Worm (Caenorhabditis elegans) whole organism, L1 larva: ENCODE measurements around the gene sdhd-1.
A peak's percentile ranks its signal among the peaks of the same experiment; 100 is the strongest.

Experiments used
- C04F5.9 ChIP-seq: sonication (generic microtip); optimal IDR thresholded peaks from 2 replicates; lab custom pipeline; 2016; ENCODE audit warnings: missing genetic modification characterization, missing compliant biosample characterization
- C16A3.4 ChIP-seq: fragments of 150-350 bp; optimal IDR thresholded peaks from 2 replicates; lab custom pipeline; 2014; ENCODE audit warnings: missing biosample characterization, missing genetic modification characterization
- F16B12.6 ChIP-seq: fragments of 150-350 bp; optimal IDR thresholded peaks from 2 replicates; lab custom pipeline; 2014; ENCODE audit warnings: missing biosample characterization, missing genetic modification characterization
- aha-1 ChIP-seq: fragments of 150-350 bp; optimal IDR thresholded peaks from 2 replicates; lab custom pipeline; 2014; ENCODE audit warnings: missing biosample characterization, missing genetic modification characterization
- aly-2 ChIP-seq: fragments of 150-350 bp; optimal IDR thresholded peaks from 2 replicates; lab custom pipeline; 2014; ENCODE audit warnings: missing biosample characterization, missing genetic modification characterization
- blmp-1 ChIP-seq: fragments of 150-350 bp; optimal IDR thresholded peaks from 2 replicates; lab custom pipeline; 2014; ENCODE audit warnings: missing biosample characterization, missing genetic modification characterization
- ceh-8 ChIP-seq: fragments of 200-800 bp; sonication (Bioruptor generic); optimal IDR thresholded peaks from 2 replicates; lab custom pipeline; 2018; ENCODE audit warnings: mild to moderate bottlenecking, missing genetic modification characterization, moderate library complexity, missing compliant biosample characterization
- ceh-82 ChIP-seq, 3 experiments: fragments of 150-350 bp in 1 of 3; sonication (generic microtip) in 2 of 3; optimal IDR thresholded peaks; 2 replicates each; lab custom pipeline; 2014 to 2017; ENCODE audit warnings: missing biosample characterization in 3 of 3, missing genetic modification characterization in 3 of 3
- ces-1 ChIP-seq: fragments of 150-350 bp; optimal IDR thresholded peaks from 2 replicates; lab custom pipeline; 2014; ENCODE audit warnings: missing biosample characterization, missing genetic modification reagents, missing genetic modification characterization
- dsc-1 ChIP-seq: sonication (generic microtip); optimal IDR thresholded peaks from 2 replicates; lab custom pipeline; 2016; ENCODE audit warnings: mild to moderate bottlenecking, missing genetic modification characterization, missing compliant biosample characterization
- egl-13 ChIP-seq: sonication (generic microtip); optimal IDR thresholded peaks from 2 replicates; lab custom pipeline; 2016; ENCODE audit warnings: missing genotype, missing genetic modification reagents, missing genetic modification characterization, missing compliant biosample characterization
- elt-2 ChIP-seq: sonication (generic microtip); optimal IDR thresholded peaks from 2 replicates; lab custom pipeline; 2016; ENCODE audit warnings: missing genetic modification characterization, mild to moderate bottlenecking, inconsistent platforms, missing compliant biosample characterization, missing genetic modification reagents
- ets-5 ChIP-seq: fragments of 200-800 bp; sonication (Bioruptor generic); IDR thresholded peaks from 2 replicates; pipeline ENCODE4 v1.3.6; 2022; ENCODE audit warnings: missing genetic modification characterization, missing compliant biosample characterization
- fkh-4 ChIP-seq: sonication (generic microtip); optimal IDR thresholded peaks from 2 replicates; lab custom pipeline; 2016; ENCODE audit warnings: missing compliant biosample characterization, missing genetic modification characterization, borderline replicate concordance
- hlh-17 ChIP-seq: fragments of 200-800 bp; sonication (Bioruptor generic); optimal IDR thresholded peaks from 2 replicates; lab custom pipeline; 2018; ENCODE audit warnings: missing genetic modification characterization, mild to moderate bottlenecking, missing compliant biosample characterization, moderate library complexity, borderline replicate concordance
- irx-1 ChIP-seq: sonication (generic microtip); optimal IDR thresholded peaks from 2 replicates; lab custom pipeline; 2016; ENCODE audit warnings: missing genetic modification characterization, missing compliant biosample characterization
- jun-1 ChIP-seq: fragments of 150-350 bp; optimal IDR thresholded peaks from 2 replicates; lab custom pipeline; 2014; ENCODE audit warnings: missing biosample characterization, missing genetic modification reagents, missing genetic modification characterization
- lin-14 ChIP-seq: fragments of 200-800 bp; sonication (Bioruptor generic); optimal IDR thresholded peaks from 2 replicates; lab custom pipeline; 2018; ENCODE audit warnings: mild to moderate bottlenecking, missing genetic modification characterization, moderate library complexity, missing compliant biosample characterization
- lin-15B ChIP-seq: fragments of 150-350 bp; sonication (generic microtip); optimal IDR thresholded peaks from 3 replicates; lab custom pipeline; 2014; ENCODE audit warnings: missing biosample characterization, missing genetic modification characterization
- lsy-2 ChIP-seq, 2 experiments: fragments of 150-350 bp; optimal IDR thresholded peaks; 2 replicates each; lab custom pipeline; 2014; ENCODE audit warnings: missing biosample characterization in 2 of 2, missing genetic modification characterization in 2 of 2
- mab-9 ChIP-seq: fragments of 200-800 bp; sonication (Bioruptor generic); IDR thresholded peaks from 2 replicates; pipeline ENCODE4 v1.3.6; 2022; ENCODE audit warnings: missing genetic modification reagents, missing genetic modification characterization, missing compliant biosample characterization
- mdl-1 ChIP-seq, 2 experiments: fragments of 150-350 bp; optimal IDR thresholded peaks; 2 replicates each; lab custom pipeline; 2014 to 2017; ENCODE audit warnings: missing biosample characterization in 2 of 2, missing genetic modification characterization in 2 of 2, inconsistent platforms in 1 of 2
- mep-1 ChIP-seq: fragments of 150-350 bp; optimal IDR thresholded peaks from 2 replicates; lab custom pipeline; 2014; ENCODE audit warnings: missing biosample characterization, missing genetic modification characterization
- nhr-11 ChIP-seq: fragments of 150-350 bp; optimal IDR thresholded peaks from 2 replicates; lab custom pipeline; 2014; ENCODE audit warnings: missing biosample characterization, missing genetic modification characterization
- nhr-237 ChIP-seq: fragments of 150-350 bp; optimal IDR thresholded peaks from 2 replicates; lab custom pipeline; 2014; ENCODE audit warnings: missing biosample characterization, missing genetic modification characterization
- nhr-47 ChIP-seq: sonication (generic microtip); optimal IDR thresholded peaks from 2 replicates; lab custom pipeline; 2016; ENCODE audit warnings: mild to moderate bottlenecking, missing genetic modification characterization, moderate library complexity, missing compliant biosample characterization
- nhr-71 ChIP-seq: sonication (generic microtip); optimal IDR thresholded peaks from 2 replicates; lab custom pipeline; 2016; ENCODE audit warnings: mild to moderate bottlenecking, missing genetic modification characterization, moderate library complexity, missing compliant biosample characterization
- nhr-84 ChIP-seq: sonication (generic microtip); optimal IDR thresholded peaks from 2 replicates; lab custom pipeline; 2017; ENCODE audit warnings: missing biosample characterization, missing genetic modification characterization
- nhr-85 ChIP-seq: sonication (generic microtip); peaks from one replicate; lab custom pipeline; 2016; ENCODE audit warnings: missing genetic modification characterization, inconsistent platforms, missing compliant biosample characterization
- nhr-90 ChIP-seq: sonication (generic microtip); optimal IDR thresholded peaks from 2 replicates; lab custom pipeline; 2016; ENCODE audit warnings: mild to moderate bottlenecking, missing genetic modification characterization, missing compliant biosample characterization; ENCODE audit not compliant: poor library complexity
- pag-3 ChIP-seq: sonication (generic microtip); optimal IDR thresholded peaks from 2 replicates; lab custom pipeline; 2017; ENCODE audit warnings: missing genetic modification characterization, mild to moderate bottlenecking, missing compliant biosample characterization, antibody characterized with exemption, borderline replicate concordance; ENCODE audit not compliant: insufficient read depth
- pax-3 ChIP-seq: fragments of 200-800 bp; sonication (Bioruptor generic); optimal IDR thresholded peaks from 2 replicates; lab custom pipeline; 2018; ENCODE audit warnings: mild to moderate bottlenecking, missing genetic modification characterization, moderate library complexity, missing compliant biosample characterization
- pqm-1 ChIP-seq: sonication (generic microtip); optimal IDR thresholded peaks from 3 replicates; lab custom pipeline; 2017; ENCODE audit warnings: missing biosample characterization, missing genetic modification characterization
- rnt-1 ChIP-seq: sonication (generic microtip); optimal IDR thresholded peaks from 2 replicates; lab custom pipeline; 2016; ENCODE audit warnings: mild to moderate bottlenecking, missing genetic modification characterization, moderate library complexity, missing compliant biosample characterization
- sptf-1 ChIP-seq: fragments of 150-350 bp; optimal IDR thresholded peaks from 2 replicates; lab custom pipeline; 2014; ENCODE audit warnings: missing biosample characterization, missing genetic modification characterization
- swsn-7 ChIP-seq: sonication (generic microtip); optimal IDR thresholded peaks from 2 replicates; lab custom pipeline; 2016; ENCODE audit warnings: missing genetic modification characterization, missing compliant biosample characterization
- tlp-1 ChIP-seq: fragments of 150-350 bp; optimal IDR thresholded peaks from 2 replicates; lab custom pipeline; 2014; ENCODE audit warnings: missing biosample characterization, missing genetic modification characterization
- unc-130 ChIP-seq: fragments of 150-350 bp; optimal IDR thresholded peaks from 2 replicates; lab custom pipeline; 2017; ENCODE audit warnings: missing biosample characterization, missing genetic modification characterization, inconsistent platforms
- unc-30 ChIP-seq: sonication (generic microtip); optimal IDR thresholded peaks from 2 replicates; lab custom pipeline; 2017; ENCODE audit warnings: missing biosample characterization, missing genetic modification characterization
- unc-62 ChIP-seq: fragments of 150-350 bp; optimal IDR thresholded peaks from 2 replicates; lab custom pipeline; 2014; ENCODE audit warnings: missing biosample characterization, missing genetic modification reagents, missing genetic modification characterization
- unc-86 ChIP-seq: sonication (generic microtip); optimal IDR thresholded peaks from 2 replicates; lab custom pipeline; 2016; ENCODE audit warnings: missing genetic modification characterization, missing compliant biosample characterization
- vab-15 ChIP-seq: sonication (generic microtip); optimal IDR thresholded peaks from 2 replicates; lab custom pipeline; 2017; ENCODE audit warnings: missing genotype, mild to moderate bottlenecking, missing genetic modification characterization, missing compliant biosample characterization

Gene sdhd-1

ce11 chrII:11041846-11042262 lies 7.9 kb downstream of the sdhd-1 start (continued):
- no peak for TF ChIP-seq aha-1 (tag; lab: Kevin White, UChicago)
- TF ChIP-seq rnt-1 (tag; lab: Kevin White, UChicago), result peak; percentile 32
- no peak for TF ChIP-seq jun-1
- TF ChIP-seq lsy-2 (tag; optimal IDR thresholded peaks at IDR 0.05; lab: Kevin White, UChicago), result peak in 1 of 2 experiments; percentile 51
- no peak for TF ChIP-seq lin-15B (tag; lab: Kevin White, UChicago)
- TF ChIP-seq nhr-84 (tag; lab: Kevin White, UChicago), result no peak
- TF ChIP-seq unc-86 (tag; lab: Kevin White, UChicago), result no peak
- peak; percentile 74 for TF ChIP-seq nhr-71 (tag; lab: Kevin White, UChicago)
- TF ChIP-seq pqm-1 (tag; lab: Kevin White, UChicago), result no peak
- TF ChIP-seq dsc-1, result peak; percentile 83
- peak; percentile 12 for TF ChIP-seq unc-130 (tag; lab: Kevin White, UChicago)
- no peak for TF ChIP-seq nhr-90 (tag; lab: Kevin White, UChicago)
- TF ChIP-seq hlh-17 (GFP tag; lab: Kevin White, UChicago), result no peak
- TF ChIP-seq F16B12.6, result no peak
- TF ChIP-seq nhr-11 (tag; lab: Kevin White, UChicago), result no peak
- no peak for TF ChIP-seq ceh-82 (tag; optimal IDR thresholded peaks at IDR 0.05; lab: Kevin White, UChicago)
- no peak for TF ChIP-seq nhr-237 (tag; lab: Kevin White, UChicago)
- TF ChIP-seq swsn-7 (tag; lab: Kevin White, UChicago), result peak; percentile 8
- TF ChIP-seq pax-3, result peak; percentile 54
- no peak for TF ChIP-seq C04F5.9
- TF ChIP-seq sptf-1 (tag; lab: Kevin White, UChicago), result no peak
- TF ChIP-seq ets-5, result no peak
- TF ChIP-seq C16A3.4 (tag; lab: Kevin White, UChicago), result no peak
- no peak for TF ChIP-seq unc-62 (GFP tag; lab: Kevin White, UChicago)
- peak; percentile 58 for TF ChIP-seq nhr-47 (tag; lab: Kevin White, UChicago)
- TF ChIP-seq ces-1 (GFP tag; lab: Kevin White, UChicago), result no peak
- peak; percentile 80 for TF ChIP-seq lin-14
- peak; percentile 18 for TF ChIP-seq ceh-8 (GFP tag; lab: Kevin White, UChicago)
- no peak for TF ChIP-seq irx-1 (tag; lab: Kevin White, UChicago)
- no peak for TF ChIP-seq aly-2 (tag; lab: Kevin White, UChicago)
- peak; percentile 33 for TF ChIP-seq egl-13 (tag; lab: Kevin White, UChicago)
- peak; percentile 7 for TF ChIP-seq mep-1 (tag; lab: Kevin White, UChicago)
- no peak for TF ChIP-seq fkh-4 (tag; lab: Kevin White, UChicago)
- TF ChIP-seq mab-9 (GFP tag; lab: Robert Waterston, UW), result no peak
- TF ChIP-seq unc-30, result no peak
- TF ChIP-seq vab-15 (tag; lab: Kevin White, UChicago), result no peak

- peak; percentile 5 for TF ChIP-seq blmp-1 (tag; lab: Kevin White, UChicago)
- TF ChIP-seq tlp-1 (tag; lab: Kevin White, UChicago), result no peak
Observed at ce11 chrII:11041027-11041426, 8.7 kb downstream of the sdhd-1 start, which contains the start of gene cey-1. Gene cey-1, minus strand, starts transcription at chrII:11041206.

ce11 chrII:11040140-11040539 lies 9.6 kb downstream of the sdhd-1 start:
- TF ChIP-seq pag-3 (tag; lab: Kevin White, UChicago), result no peak
- no peak for TF ChIP-seq nhr-47 (tag; lab: Kevin White, UChicago)
- TF ChIP-seq aha-1 (tag; lab: Kevin White, UChicago), result no peak
- no peak for TF ChIP-seq unc-86 (tag; lab: Kevin White, UChicago)
- TF ChIP-seq elt-2 (tag; lab: Kevin White, UChicago), result no peak
- peak; percentile 48 for TF ChIP-seq nhr-85 (tag; lab: Kevin White, UChicago)
- no peak for TF ChIP-seq mdl-1 (tag; optimal IDR thresholded peaks at IDR 0.05; lab: Kevin White, UChicago)
